Fruit fly (Drosophila melanogaster) whole organism, pupa: Measurements from ENCODE around the gene CG9121.

Experiments used
- CG10348 ChIP-seq: fragments of 200-800 bp; sonication (Bioruptor generic); IDR thresholded peaks from 2 replicates; pipeline ENCODE4 v1.3.6; 2022; ENCODE audit warnings: missing biosample characterization, missing genetic modification characterization
- CG12605 ChIP-seq: fragments of 200-800 bp; sonication (Bioruptor generic); IDR thresholded peaks from 2 replicates; pipeline ENCODE4 v1.3.6; 2022; ENCODE audit warnings: missing biosample characterization, missing genetic modification characterization
- CG13204 ChIP-seq: fragments of 200-800 bp; sonication (Bioruptor generic); optimal IDR thresholded peaks from 2 replicates; lab custom pipeline; 2018; ENCODE audit warnings: missing biosample characterization, mild to moderate bottlenecking, missing genetic modification characterization, moderate library complexity
- CG14655 ChIP-seq: fragments of 200-800 bp; sonication (Bioruptor generic); optimal IDR thresholded peaks from 3 replicates; lab custom pipeline; 2017; ENCODE audit warnings: mild to moderate bottlenecking, missing biosample characterization, missing genetic modification reagents, missing genetic modification characterization
- CG15710 ChIP-seq: fragments of 200-800 bp; sonication (Bioruptor generic); optimal IDR thresholded peaks from 2 replicates; lab custom pipeline; 2018; ENCODE audit warnings: missing biosample characterization, mild to moderate bottlenecking, missing genetic modification characterization, moderate library complexity
- CG32121 ChIP-seq: fragments of 200-800 bp; sonication (Bioruptor generic); IDR thresholded peaks from 2 replicates; pipeline ENCODE4 v1.3.6; 2022; ENCODE audit warnings: missing biosample characterization, missing genetic modification characterization
- CG4496 ChIP-seq: fragments of 200-800 bp; sonication (Bioruptor generic); IDR thresholded peaks from 3 replicates; pipeline ENCODE4 v1.3.6; 2022; ENCODE audit warnings: missing biosample characterization, missing genetic modification characterization
- CG8301 ChIP-seq: fragments of 200-800 bp; sonication (Bioruptor generic); optimal IDR thresholded peaks from 2 replicates; lab custom pipeline; 2018; ENCODE audit warnings: missing biosample characterization, mild to moderate bottlenecking, missing genetic modification characterization
- EcR ChIP-seq: fragments of 200-800 bp; sonication (Bioruptor generic); optimal IDR thresholded peaks from 3 replicates; lab custom pipeline; 2019; ENCODE audit warnings: missing biosample characterization, missing genetic modification characterization, mild to moderate bottlenecking, moderate library complexity, missing genetic modification reagents
- Pif1B ChIP-seq: fragments of 200-800 bp; sonication (Bioruptor generic); optimal IDR thresholded peaks from 3 replicates; lab custom pipeline; 2016; ENCODE audit warnings: missing biosample characterization, missing genetic modification characterization
- gl ChIP-seq: fragments of 200-800 bp; sonication (Bioruptor generic); optimal IDR thresholded peaks from 2 replicates; lab custom pipeline; 2018; ENCODE audit warnings: missing biosample characterization, mild to moderate bottlenecking, missing genetic modification characterization

dm6 chr2L:5030535-5030934 lies 20.3 kb downstream of the CG9121 start:
- no peak for TF ChIP-seq CG8301
- no peak for TF ChIP-seq gl (tag; lab: Kevin White, UChicago)
- TF ChIP-seq CG12605: no peak
- TF ChIP-seq CG32121 (GFP tag; lab: Robert Waterston, UW): no peak
- TF ChIP-seq EcR (GFP tag; lab: Kevin White, UChicago): no peak
- no peak for TF ChIP-seq CG4496
- TF ChIP-seq CG15710: no peak
- TF ChIP-seq Pif1B (GFP tag; lab: Kevin White, UChicago): no peak
- no peak for TF ChIP-seq CG10348
- TF ChIP-seq CG13204 (GFP tag; lab: Kevin White, UChicago): no peak
- TF ChIP-seq CG14655 (GFP tag; lab: Kevin White, UChicago): no peak
